Worm (Caenorhabditis elegans) whole organism, late embryonic: ENCODE measurements around the gene pitr-4.

ENCODE experiments used
- C08G9.2 ChIP-seq: sonication (generic microtip); optimal IDR thresholded peaks from 2 replicates; lab custom pipeline; 2016; ENCODE audit warnings: mild to moderate bottlenecking, missing genetic modification characterization, moderate library complexity, missing compliant biosample characterization
- F13H6.1 ChIP-seq: sonication (generic microtip); optimal IDR thresholded peaks from 2 replicates; lab custom pipeline; 2016; ENCODE audit warnings: missing genetic modification characterization, missing compliant biosample characterization
- K09A11.1 ChIP-seq: sonication (generic microtip); optimal IDR thresholded peaks from 2 replicates; lab custom pipeline; 2017; ENCODE audit warnings: antibody characterized with exemption, mild to moderate bottlenecking, missing genetic modification characterization, missing compliant biosample characterization; ENCODE audit not compliant: insufficient read depth
- T23F11.4 ChIP-seq: fragments of 200-800 bp; sonication (Bioruptor generic); optimal IDR thresholded peaks from 2 replicates; lab custom pipeline; 2018; ENCODE audit warnings: mild to moderate bottlenecking, missing genetic modification characterization, missing compliant biosample characterization
- ceh-14 ChIP-seq: sonication (generic microtip); optimal IDR thresholded peaks from 2 replicates; lab custom pipeline; 2016; ENCODE audit warnings: missing genotype, missing genetic modification characterization, missing compliant biosample characterization
- ceh-18 ChIP-seq: sonication (generic microtip); optimal IDR thresholded peaks from 2 replicates; lab custom pipeline; 2016; ENCODE audit warnings: missing genetic modification characterization, missing compliant biosample characterization
- ceh-30 ChIP-seq: fragments of 150-350 bp; optimal IDR thresholded peaks from 2 replicates; lab custom pipeline; 2014; ENCODE audit warnings: missing biosample characterization, missing genetic modification characterization
- ceh-31 ChIP-seq: sonication (generic microtip); optimal IDR thresholded peaks from 2 replicates; lab custom pipeline; 2016; ENCODE audit warnings: missing genetic modification characterization, missing compliant biosample characterization
- ceh-34 ChIP-seq: sonication (generic microtip); optimal IDR thresholded peaks from 2 replicates; lab custom pipeline; 2016; ENCODE audit warnings: mild to moderate bottlenecking, missing genetic modification characterization, missing compliant biosample characterization
- ceh-45 ChIP-seq: fragments of 200-800 bp; sonication (Bioruptor generic); IDR thresholded peaks from 2 replicates; pipeline ENCODE4 v1.3.6; 2022; ENCODE audit warnings: missing genetic modification reagents, missing genetic modification characterization, missing compliant biosample characterization
- ceh-48 ChIP-seq: sonication (generic microtip); optimal IDR thresholded peaks from 2 replicates; lab custom pipeline; 2016; ENCODE audit warnings: missing genetic modification characterization, inconsistent platforms, missing compliant biosample characterization
- ceh-6 ChIP-seq: fragments of 200-800 bp; sonication (Bioruptor generic); optimal IDR thresholded peaks from 2 replicates; lab custom pipeline; 2018; ENCODE audit warnings: mild to moderate bottlenecking, missing genetic modification characterization, missing compliant biosample characterization
- che-1 ChIP-seq: sonication (generic microtip); optimal IDR thresholded peaks from 2 replicates; lab custom pipeline; 2016; ENCODE audit warnings: mild to moderate bottlenecking, missing genetic modification characterization, missing compliant biosample characterization
- elt-2 ChIP-seq: sonication (generic microtip); optimal IDR thresholded peaks from 2 replicates; lab custom pipeline; 2016; ENCODE audit warnings: missing genetic modification reagents, missing genetic modification characterization, missing compliant biosample characterization
- elt-4 ChIP-seq: sonication (generic microtip); optimal IDR thresholded peaks from 2 replicates; lab custom pipeline; 2016; ENCODE audit warnings: missing genetic modification characterization, missing compliant biosample characterization
- ets-4 ChIP-seq: sonication (generic microtip); optimal IDR thresholded peaks from 2 replicates; lab custom pipeline; 2016; ENCODE audit warnings: missing genetic modification characterization, missing compliant biosample characterization
- eyg-1 ChIP-seq: sonication (generic microtip); optimal IDR thresholded peaks from 2 replicates; lab custom pipeline; 2016; ENCODE audit warnings: missing genotype, missing genetic modification characterization, missing compliant biosample characterization
- fkh-10 ChIP-seq: fragments of 150-350 bp; optimal IDR thresholded peaks from 2 replicates; lab custom pipeline; 2014; ENCODE audit warnings: missing biosample characterization, missing genetic modification reagents, missing genetic modification characterization
- hlh-13 ChIP-seq: fragments of 200-800 bp; sonication (Bioruptor generic); optimal IDR thresholded peaks from 2 replicates; lab custom pipeline; 2018; ENCODE audit warnings: mild to moderate bottlenecking, missing genetic modification characterization, missing compliant biosample characterization
- hlh-30 ChIP-seq: sonication (generic microtip); optimal IDR thresholded peaks from 2 replicates; lab custom pipeline; 2017; ENCODE audit warnings: antibody characterized with exemption, missing genetic modification characterization, missing compliant biosample characterization; ENCODE audit not compliant: insufficient read depth
- hlh-6 ChIP-seq: sonication (generic microtip); optimal IDR thresholded peaks from 2 replicates; lab custom pipeline; 2016; ENCODE audit warnings: missing genotype, missing genetic modification characterization, missing compliant biosample characterization
- lin-11 ChIP-seq: fragments of 200-800 bp; sonication (Bioruptor generic); optimal IDR thresholded peaks from 2 replicates; lab custom pipeline; 2018; ENCODE audit warnings: mild to moderate bottlenecking, missing genetic modification characterization, missing compliant biosample characterization
- nfya-1 ChIP-seq: sonication (generic microtip); optimal IDR thresholded peaks from 2 replicates; lab custom pipeline; 2017; ENCODE audit warnings: missing genetic modification characterization, mild to moderate bottlenecking, missing compliant biosample characterization, antibody characterized with exemption, moderate library complexity
- nhr-11 ChIP-seq: fragments of 150-350 bp; optimal IDR thresholded peaks from 2 replicates; lab custom pipeline; 2014; ENCODE audit warnings: missing biosample characterization, missing genetic modification characterization
- pat-9 ChIP-seq: fragments of 200-800 bp; sonication (Bioruptor generic); optimal IDR thresholded peaks from 2 replicates; lab custom pipeline; 2018; ENCODE audit warnings: mild to moderate bottlenecking, missing genetic modification characterization, moderate library complexity, missing compliant biosample characterization
- pax-1 ChIP-seq: fragments of 150-350 bp; optimal IDR thresholded peaks from 2 replicates; lab custom pipeline; 2014; ENCODE audit warnings: missing biosample characterization, missing genetic modification characterization
- pros-1 ChIP-seq: fragments of 150-350 bp; optimal IDR thresholded peaks from 2 replicates; lab custom pipeline; 2014; ENCODE audit warnings: missing biosample characterization, missing genetic modification reagents, missing genetic modification characterization
- ref-2 ChIP-seq: sonication (generic microtip); optimal IDR thresholded peaks from 2 replicates; lab custom pipeline; 2016; ENCODE audit warnings: missing genetic modification characterization, missing compliant biosample characterization
- rnt-1 ChIP-seq: sonication (generic microtip); optimal IDR thresholded peaks from 2 replicates; lab custom pipeline; 2016; ENCODE audit warnings: missing genetic modification characterization, missing compliant biosample characterization
- sox-4 ChIP-seq: sonication (generic microtip); optimal IDR thresholded peaks from 2 replicates; lab custom pipeline; 2017; ENCODE audit warnings: mild to moderate bottlenecking, missing genetic modification characterization, inconsistent platforms, missing compliant biosample characterization
- tbx-2 ChIP-seq: sonication (generic microtip); optimal IDR thresholded peaks from 2 replicates; lab custom pipeline; 2016; ENCODE audit warnings: missing genetic modification characterization, missing compliant biosample characterization
- tbx-7 ChIP-seq: sonication (generic microtip); optimal IDR thresholded peaks from 2 replicates; lab custom pipeline; 2016; ENCODE audit warnings: missing genotype, missing genetic modification characterization, missing compliant biosample characterization
- ttx-3 ChIP-seq: sonication (generic microtip); optimal IDR thresholded peaks from 2 replicates; lab custom pipeline; 2016; ENCODE audit warnings: missing genetic modification reagents, missing genetic modification characterization, missing compliant biosample characterization
- unc-3 ChIP-seq, 2 experiments: fragments of 200-800 bp in 1 of 2; sonication (Bioruptor generic) in 1 of 2; sonication (generic microtip) in 1 of 2; conservative IDR thresholded peaks in 1 of 2; optimal IDR thresholded peaks in 1 of 2; 2 replicates each; pipeline versions ENCODE4 v1.3.6 to Lab custom; 2016 to 2022; ENCODE audit warnings: missing compliant biosample characterization in 2 of 2, missing genetic modification characterization in 2 of 2, missing genetic modification reagents in 1 of 2
- unc-42 ChIP-seq: sonication (generic microtip); optimal IDR thresholded peaks from 2 replicates; lab custom pipeline; 2016; ENCODE audit warnings: missing genotype, missing genetic modification characterization, missing compliant biosample characterization
- unc-55 ChIP-seq: sonication (generic microtip); optimal IDR thresholded peaks from 2 replicates; lab custom pipeline; 2017; ENCODE audit warnings: missing biosample characterization, missing genetic modification reagents, missing genetic modification characterization
- ztf-16 ChIP-seq: sonication (generic microtip); optimal IDR thresholded peaks from 2 replicates; lab custom pipeline; 2017; ENCODE audit warnings: missing genetic modification characterization, missing compliant biosample characterization

The pitr-4 gene

ce11 chrV:9692109-9692581, 30.7 kb upstream of the pitr-4 start, which contains the start of gene ztf-9:
TSS of gene ztf-9 (minus strand) at chrV:9692159.
- TF ChIP-seq T23F11.4 (GFP tag; lab: Kevin White, UChicago): no peak
- TF ChIP-seq ceh-34 (tag; lab: Kevin White, UChicago): peak; percentile 53
- TF ChIP-seq C08G9.2 (tag; lab: Kevin White, UChicago): no peak
- no peak for TF ChIP-seq eyg-1 (tag; lab: Kevin White, UChicago)
- no peak for TF ChIP-seq unc-3 (GFP tag; conservative IDR thresholded peaks at IDR 0.05; lab: Robert Waterston, UW)
- no peak for TF ChIP-seq unc-3 (tag; optimal IDR thresholded peaks at IDR 0.05; lab: Kevin White, UChicago)
- TF ChIP-seq F13H6.1: peak; percentile 18
- peak; percentile 21 for TF ChIP-seq rnt-1
- TF ChIP-seq tbx-7: no peak
- TF ChIP-seq ref-2 (tag; lab: Kevin White, UChicago): peak; percentile 22
- no peak for TF ChIP-seq lin-11 (tag; lab: Kevin White, UChicago)
- TF ChIP-seq ets-4 (tag; lab: Kevin White, UChicago): peak; percentile 11
- TF ChIP-seq elt-4 (tag; lab: Kevin White, UChicago): no peak
- no peak for TF ChIP-seq hlh-13 (GFP tag; lab: Kevin White, UChicago)
- peak; percentile 80 for TF ChIP-seq tbx-2
- peak; percentile 15 for TF ChIP-seq unc-42 (tag; lab: Kevin White, UChicago)
- peak; percentile 84 for TF ChIP-seq nfya-1
- peak; percentile 6 for TF ChIP-seq elt-2 (tag; lab: Kevin White, UChicago)
- no peak for TF ChIP-seq K09A11.1 (tag; lab: Kevin White, UChicago)
- TF ChIP-seq ttx-3: no peak
- peak; percentile 83 for TF ChIP-seq pros-1 (tag; lab: Kevin White, UChicago)
- no peak for TF ChIP-seq ztf-16 (tag; lab: Kevin White, UChicago)
- TF ChIP-seq ceh-31 (tag; lab: Kevin White, UChicago): peak; percentile 84
- TF ChIP-seq hlh-30: no peak
- TF ChIP-seq ceh-48 (tag; lab: Kevin White, UChicago): peak; percentile 11
- TF ChIP-seq nhr-11 (tag; lab: Kevin White, UChicago): no peak
- TF ChIP-seq ceh-18 (tag; lab: Kevin White, UChicago): peak; percentile 82
- no peak for TF ChIP-seq ceh-45
- TF ChIP-seq hlh-6 (tag; lab: Kevin White, UChicago): no peak
- no peak for TF ChIP-seq ceh-6
- peak; percentile 17 for TF ChIP-seq sox-4
- TF ChIP-seq ceh-14 (tag; lab: Kevin White, UChicago): peak; percentile 32
- TF ChIP-seq che-1: peak; percentile 39

ce11 chrV:9690728-9691127, 29.3 kb upstream of the pitr-4 start:
- no peak for TF ChIP-seq pat-9 (tag; lab: Kevin White, UChicago)
- peak; percentile 33 for TF ChIP-seq unc-55 (GFP tag; lab: Kevin White, UChicago)
- TF ChIP-seq fkh-10: no peak
- TF ChIP-seq ceh-30 (tag; lab: Kevin White, UChicago): peak; percentile 12
- TF ChIP-seq nfya-1: peak; percentile 40
- TF ChIP-seq, all 69 proteins: peak for 3

- TF ChIP-seq unc-3 (GFP tag; conservative IDR thresholded peaks at IDR 0.05; lab: Robert Waterston, UW) (no peak), unc-3 (tag; optimal IDR thresholded peaks at IDR 0.05; lab: Kevin White, UChicago) (no peak), elt-4 (tag; lab: Kevin White, UChicago) (no peak), ceh-30 (tag; lab: Kevin White, UChicago) (no peak), K09A11.1 (tag; lab: Kevin White, UChicago) (no peak), pax-1 (tag; lab: Kevin White, UChicago) (no peak), unc-42 (tag; lab: Kevin White, UChicago) (no peak), eyg-1 (tag; lab: Kevin White, UChicago) (no peak)
These were observed 28.7 kb upstream of the pitr-4 start, which contains the start of gene rbx-1 for ce11 chrV:9690099-9690572. TSS of gene rbx-1 (minus strand) at chrV:9690522.
